Fruit fly (Drosophila melanogaster): Measurements from ENCODE around the gene MAGE.

dm6 chr3R:7139188-7140038, 15.6 kb downstream of the MAGE start:
- TF ChIP-seq CG15710 (tag; optimal IDR thresholded peaks at IDR 0.05) (no peak), CG8159 (tag; optimal IDR thresholded peaks at IDR 0.05) (no peak), Pif1B (GFP tag; optimal IDR thresholded peaks at IDR 0.05) (no peak), gl (tag; optimal IDR thresholded peaks at IDR 0.05) (no peak), Snoo (tag; optimal IDR thresholded peaks at IDR 0.05) (no peak), CG34367 (tag; optimal IDR thresholded peaks at IDR 0.05) (no peak), Pif1A (GFP tag; optimal IDR thresholded peaks at IDR 0.05) (no peak), Ets98B (GFP tag; IDR thresholded peaks at IDR 0.05) (no peak), fd96Ca (GFP tag; IDR thresholded peaks at IDR 0.05) (no peak), CG32121 (GFP tag; IDR thresholded peaks at IDR 0.05) (no peak), CG10348 (GFP tag; IDR thresholded peaks at IDR 0.05) (no peak)
